Worm (Caenorhabditis elegans): ENCODE data around the gene unc-86.
A peak's percentile ranks its signal among the peaks of the same experiment; 100 is the strongest.

unc-86 gene

ce11 chrIII:8237827-8238226, 21.7 kb upstream of the unc-86 start, which contains the start of gene tsp-2:
TSS of gene tsp-2 (minus strand) at chrIII:8237935.
- TF ChIP-seq ztf-18 (tag; optimal IDR thresholded peaks at IDR 0.05) (no peak), nfya-1 (tag; optimal IDR thresholded peaks at IDR 0.05; ENCODE audit: borderline replicate concordance, insufficient read depth) (no peak), nhr-80 (tag; optimal IDR thresholded peaks at IDR 0.05) (peak; percentile 79), madf-6 (GFP tag; IDR thresholded peaks at IDR 0.05) (no peak), zim-3 (tag; optimal IDR thresholded peaks at IDR 0.05) (no peak), cebp-1 (GFP tag; IDR thresholded peaks at IDR 0.05) (peak; percentile 15; the same call in 1 of the 2 replicates), cebp-1 (tag; optimal IDR thresholded peaks at IDR 0.05) (peak; percentile 68), mel-28 (tag; optimal IDR thresholded peaks at IDR 0.05; ENCODE audit: borderline replicate concordance) (no peak), tbx-9 (tag; optimal IDR thresholded peaks at IDR 0.05; ENCODE audit: borderline replicate concordance) (no peak), lin-54 (GFP tag; optimal IDR thresholded peaks at IDR 0.05) (no peak), ztf-28 (GFP tag; IDR thresholded peaks at IDR 0.05) (no peak), ztf-25 (GFP tag; IDR thresholded peaks at IDR 0.05) (no peak), pha-4 (tag; optimal IDR thresholded peaks at IDR 0.05) (peak; percentile 47), ztf-3 (GFP tag; optimal IDR thresholded peaks at IDR 0.05) (no peak), ceh-40 (GFP tag; IDR thresholded peaks at IDR 0.05) (no peak), sdz-38 (tag; optimal IDR thresholded peaks at IDR 0.05) (no peak), F23B12.7 (tag; optimal IDR thresholded peaks at IDR 0.05; ENCODE audit: insufficient read depth) (no peak), T07F8.4 (tag; optimal IDR thresholded peaks at IDR 0.05) (no peak), D2030.7 (GFP tag; IDR thresholded peaks at IDR 0.05) (no peak), somi-1 (GFP tag; optimal IDR thresholded peaks at IDR 0.05) (no peak), bed-1 (GFP tag; IDR thresholded peaks at IDR 0.05) (no peak), F52B5.7 (tag; optimal IDR thresholded peaks at IDR 0.05) (no peak), rcor-1 (GFP tag; IDR thresholded peaks at IDR 0.05) (no peak), rec-8 (tag; optimal IDR thresholded peaks at IDR 0.05) (no peak), F57C9.4 (tag; optimal IDR thresholded peaks at IDR 0.05) (no peak), nfya-2 (GFP tag; IDR thresholded peaks at IDR 0.05) (no peak), aptf-3 (GFP tag; IDR thresholded peaks at IDR 0.05) (no peak), nfyb-1 (GFP tag; IDR thresholded peaks at IDR 0.05) (no peak), ekl-4 (GFP tag; IDR thresholded peaks at IDR 0.05) (no peak), unc-62 (GFP tag; optimal IDR thresholded peaks at IDR 0.05) (peak; percentile 80), let-607 (tag; optimal IDR thresholded peaks at IDR 0.05) (no peak), F57A8.1 (GFP tag; optimal IDR thresholded peaks at IDR 0.05) (no peak), attf-3 (GFP tag; conservative IDR thresholded peaks at IDR 0.05) (no peak), B0035.1 (tag; optimal IDR thresholded peaks at IDR 0.05) (no peak)

ce11 chrIII:8235880-8236279, 19.7 kb upstream of the unc-86 start, which contains the start of gene C02F5.5:
TSS of gene C02F5.5 (plus strand) at chrIII:8236180.
- no peak for TF ChIP-seq F33H1.4 (GFP tag; IDR thresholded peaks at IDR 0.05)
- TF ChIP-seq rec-8 (tag; optimal IDR thresholded peaks at IDR 0.05) = no peak
- TF ChIP-seq ama-1 (optimal IDR thresholded peaks at IDR 0.05) = no peak
- TF ChIP-seq ama-1 (GFP tag; optimal IDR thresholded peaks at IDR 0.05) = no peak
- TF ChIP-seq hmg-20 (GFP tag; IDR thresholded peaks at IDR 0.05) = no peak
- no peak for TF ChIP-seq C17E4.6 (GFP tag; IDR thresholded peaks at IDR 0.05)
- TF ChIP-seq F52B5.7 (tag; optimal IDR thresholded peaks at IDR 0.05) = no peak
- no peak for TF ChIP-seq nhr-90 (tag; optimal IDR thresholded peaks at IDR 0.05)
- no peak for TF ChIP-seq Y67H2A.10 (GFP tag; conservative IDR thresholded peaks at IDR 0.05)
- TF ChIP-seq rcor-1 (GFP tag; IDR thresholded peaks at IDR 0.05) = no peak
- no peak for TF ChIP-seq B0019.2 (GFP tag; conservative IDR thresholded peaks at IDR 0.05)
- no peak for TF ChIP-seq bed-2 (GFP tag; IDR thresholded peaks at IDR 0.05)
- TF ChIP-seq zfh-2 (GFP tag; conservative IDR thresholded peaks at IDR 0.05) = no peak
- no peak for TF ChIP-seq nhr-120 (GFP tag; IDR thresholded peaks at IDR 0.05)
- no peak for TF ChIP-seq madf-8 (GFP tag; conservative IDR thresholded peaks at IDR 0.05)
- no peak for TF ChIP-seq hsf-1 (GFP tag; IDR thresholded peaks at IDR 0.05)
- TF ChIP-seq F55B11.4 (tag; optimal IDR thresholded peaks at IDR 0.05; ENCODE audit: borderline replicate concordance, insufficient read depth) = no peak
- TF ChIP-seq pha-4 (tag; optimal IDR thresholded peaks at IDR 0.05) = no peak
- TF ChIP-seq xnd-1 (tag; optimal IDR thresholded peaks at IDR 0.05) = no peak
- TF ChIP-seq hlh-26 (GFP tag; conservative IDR thresholded peaks at IDR 0.05) = no peak

Data from whole organism, young adult.